Fruit fly (Drosophila melanogaster): ENCODE results near the gene CG7565.

DNA sequence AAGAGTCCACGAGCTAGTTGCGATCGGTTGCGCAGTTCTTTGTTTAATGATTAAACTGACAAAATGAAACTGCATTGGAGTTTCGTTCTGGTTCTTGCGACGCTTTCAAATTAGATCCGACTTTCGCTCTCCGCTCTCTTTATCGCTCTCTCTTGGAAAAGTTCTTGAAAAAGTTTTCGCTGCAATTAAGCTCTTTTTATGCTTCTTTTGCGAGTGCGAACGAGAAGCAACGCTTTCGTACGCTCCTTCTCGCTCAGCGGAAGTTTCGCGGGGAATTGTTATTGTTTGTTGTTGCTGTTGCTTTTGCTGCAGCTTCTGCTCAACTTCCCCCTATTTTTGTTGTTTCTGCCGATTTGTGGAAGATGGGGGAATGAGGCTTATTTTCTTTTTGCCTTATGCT, 35.3 kb downstream of the CG7565 start:
- TF ChIP-seq Lpt (GFP tag; optimal IDR thresholded peaks at IDR 0.05) (no peak), Blimp-1 (GFP tag; optimal IDR thresholded peaks at IDR 0.05) (no peak)
